Fruit fly (Drosophila melanogaster): ENCODE measurements around the gene CG1943.

- TF ChIP-seq tai (GFP tag; optimal IDR thresholded peaks at IDR 0.05) (no peak), Hr83 (GFP tag; optimal IDR thresholded peaks at IDR 0.05; ENCODE audit: poor library complexity, severe bottlenecking) (no peak), dl (GFP tag; optimal IDR thresholded peaks at IDR 0.05; ENCODE audit: insufficient read depth in 1 of 2, partially characterized antibody in 2 of 2) (no peak), h (GFP tag; optimal IDR thresholded peaks at IDR 0.05) (no peak), woc (GFP tag; optimal IDR thresholded peaks at IDR 0.05) (no peak)
Measured at dm6 chr3R:7087201-7087505, 12.5 kb downstream of the CG1943 start.

All from whole organism, wandering third instar larva.